Fruit fly (Drosophila melanogaster) whole organism, prepupa: ENCODE data around the gene hiw.

ENCODE experiments used
- CG10631 ChIP-seq: fragments of 200-800 bp; sonication (Bioruptor generic); optimal IDR thresholded peaks from 2 replicates; lab custom pipeline; 2016; ENCODE audit warnings: missing biosample characterization, missing genetic modification characterization
- CG31627 ChIP-seq: fragments of 200-800 bp; sonication (Bioruptor generic); optimal IDR thresholded peaks from 3 replicates; lab custom pipeline; 2016; ENCODE audit warnings: missing biosample characterization, missing genetic modification characterization
- CG4318 ChIP-seq: fragments of 200-800 bp; sonication (Bioruptor generic); optimal IDR thresholded peaks from 3 replicates; lab custom pipeline; 2017; ENCODE audit warnings: missing biosample characterization, mild to moderate bottlenecking, missing genetic modification characterization
- CG9139 ChIP-seq: fragments of 200-800 bp; sonication (Bioruptor generic); optimal IDR thresholded peaks from 3 replicates; lab custom pipeline; 2017; ENCODE audit warnings: missing biosample characterization, mild to moderate bottlenecking, missing genetic modification characterization
- Eip75B ChIP-seq: fragments of 200-800 bp; sonication (Bioruptor generic); optimal IDR thresholded peaks from 3 replicates; lab custom pipeline; 2016; ENCODE audit warnings: missing biosample characterization, missing genetic modification characterization
- Eip93F ChIP-seq: fragments of 200-800 bp; sonication (Bioruptor generic); optimal IDR thresholded peaks from 2 replicates; lab custom pipeline; 2016; ENCODE audit warnings: missing biosample characterization, mild to moderate bottlenecking, missing genetic modification characterization
- Ets21C ChIP-seq: fragments of 200-800 bp; sonication (Bioruptor generic); optimal IDR thresholded peaks from 3 replicates; lab custom pipeline; 2016; ENCODE audit warnings: missing biosample characterization, missing genetic modification characterization
- Hr39 ChIP-seq: fragments of 200-800 bp; sonication (Bioruptor generic); optimal IDR thresholded peaks from 2 replicates; lab custom pipeline; 2016; ENCODE audit warnings: missing biosample characterization, missing genetic modification characterization
- Hr4 ChIP-seq: fragments of 200-800 bp; sonication (Bioruptor generic); optimal IDR thresholded peaks from 3 replicates; lab custom pipeline; 2016; ENCODE audit warnings: missing biosample characterization, missing genetic modification characterization
- Sox102F ChIP-seq: fragments of 200-800 bp; sonication (Bioruptor generic); optimal IDR thresholded peaks from 2 replicates; lab custom pipeline; 2016; ENCODE audit warnings: missing biosample characterization, mild to moderate bottlenecking, missing genetic modification characterization
- cyc ChIP-seq: fragments of 200-800 bp; sonication (Bioruptor generic); optimal IDR thresholded peaks from 3 replicates; lab custom pipeline; 2016; ENCODE audit warnings: missing biosample characterization, missing genetic modification characterization

DNA sequence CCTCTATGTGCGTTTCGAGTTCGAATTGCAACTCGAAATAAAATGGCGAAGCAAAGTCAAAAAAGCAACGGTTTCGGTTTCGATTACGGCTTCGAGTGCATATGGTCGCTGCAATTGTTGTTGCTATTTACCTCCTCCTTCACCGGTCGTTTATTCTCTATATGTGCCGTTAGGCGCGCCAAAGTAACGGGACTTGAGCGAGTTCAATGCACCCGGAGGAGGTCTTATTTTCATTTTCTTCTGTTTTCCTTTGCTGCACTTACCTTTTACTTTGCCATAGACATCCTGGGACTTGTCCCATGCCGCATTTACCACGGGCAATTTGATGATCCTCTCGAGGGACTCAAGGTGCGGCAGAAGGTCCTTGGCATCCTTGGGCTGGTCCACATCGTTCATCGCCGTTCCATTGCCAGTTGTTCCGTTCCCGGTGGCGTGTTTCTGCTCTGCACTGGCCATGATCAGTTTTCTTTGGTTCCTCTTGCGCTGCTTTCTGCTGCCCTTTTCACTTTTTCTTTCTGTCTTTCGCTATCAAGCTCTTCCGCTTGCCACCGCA, 12.3 kb upstream of the hiw start:
- TF ChIP-seq CG10631 (GFP tag; lab: Kevin White, UChicago) (no peak), Ets21C (GFP tag; lab: Kevin White, UChicago) (no peak), Sox102F (GFP tag; lab: Kevin White, UChicago) (no peak), Hr39 (GFP tag; lab: Kevin White, UChicago) (no peak), CG31627 (GFP tag; lab: Kevin White, UChicago) (no peak), Eip75B (no peak), cyc (GFP tag; lab: Kevin White, UChicago) (no peak), Eip93F (GFP tag; lab: Kevin White, UChicago) (no peak), CG9139 (GFP tag; lab: Kevin White, UChicago) (no peak), Hr4 (no peak), CG4318 (GFP tag; lab: Kevin White, UChicago) (no peak)
